Fruit fly (Drosophila melanogaster) Kc167 (cell line): ENCODE measurements around the gene Obp19a.
"Not testable (repeated sequence)": the region's sequence is repeated elsewhere in the genome, so short reads cannot be mapped to it uniquely, and the experiment has no call there.

Experiments
- Myc ChIP-seq: fragments of >200 bp; optimal IDR thresholded peaks from 2 replicates; lab custom pipeline; 2017; ENCODE audit warnings: missing external identifiers
- Sin3A ChIP-seq: fragments of >200 bp; optimal IDR thresholded peaks from 2 replicates; lab custom pipeline; 2018; ENCODE audit warnings: missing external identifiers
- h ChIP-seq: fragments of >200 bp; optimal IDR thresholded peaks from 3 replicates; lab custom pipeline; 2018; ENCODE audit warnings: missing external identifiers
- insv ChIP-seq: fragments of >200 bp; optimal IDR thresholded peaks from 3 replicates; lab custom pipeline; 2018; ENCODE audit warnings: missing external identifiers
- psq ChIP-seq: fragments of >200 bp; optimal IDR thresholded peaks from 2 replicates; lab custom pipeline; 2017; ENCODE audit warnings: missing external identifiers
- ttk ChIP-seq: sonication (Bioruptor generic); optimal IDR thresholded peaks from 2 replicates; lab custom pipeline; 2017; ENCODE audit warnings: missing external identifiers

The Obp19a gene

dm6 chrX:20418864-20419263 is 3.3 kb downstream of the Obp19a start, which contains the start of gene Obp19c:
TSS of gene Obp19c (minus strand) at chrX:20418964.
- no peak for TF ChIP-seq h (lab: Kevin White, UChicago)
- TF ChIP-seq ttk, result no peak
- no peak for TF ChIP-seq psq (lab: Kevin White, UChicago)
- TF ChIP-seq Sin3A (lab: Kevin White, UChicago), result no peak
- TF ChIP-seq insv (lab: Kevin White, UChicago), result no peak
- no peak for TF ChIP-seq Myc (lab: Kevin White, UChicago)

dm6 chrX:20419313-20419712 is 3.8 kb downstream of the Obp19a start, which contains the start of gene Obp19d:
TSS of gene Obp19d (plus strand) at chrX:20419613.
- no peak for TF ChIP-seq ttk
- no peak for TF ChIP-seq h (lab: Kevin White, UChicago)
- no peak for TF ChIP-seq insv (lab: Kevin White, UChicago)
- no peak for TF ChIP-seq psq (lab: Kevin White, UChicago)
- no peak for TF ChIP-seq Sin3A (lab: Kevin White, UChicago)
- no peak for TF ChIP-seq Myc (lab: Kevin White, UChicago)

- TF ChIP-seq h (lab: Kevin White, UChicago), result no peak
- TF ChIP-seq insv (lab: Kevin White, UChicago), result no peak
- no peak for TF ChIP-seq Myc (lab: Kevin White, UChicago)
- TF ChIP-seq ttk, result no peak
- no peak for TF ChIP-seq Sin3A (lab: Kevin White, UChicago)
- TF ChIP-seq psq (lab: Kevin White, UChicago), result no peak
Measured at dm6 chrX:20423158-20423557, 7.6 kb downstream of the Obp19a start.

- TF ChIP-seq h (lab: Kevin White, UChicago), result no peak
- no peak for TF ChIP-seq psq (lab: Kevin White, UChicago)
- no peak for TF ChIP-seq ttk
- TF ChIP-seq insv (lab: Kevin White, UChicago), result no peak
- no peak for TF ChIP-seq Sin3A (lab: Kevin White, UChicago)
Measured at dm6 chrX:20423747-20424165, 8.2 kb downstream of the Obp19a start, which contains the start of the genes Pp4-19C and cactin. TSS of gene Pp4-19C (minus strand) at chrX:20424002. TSS of gene cactin (plus strand) at chrX:20424069.

dm6 chrX:20426818-20427217 is 11.3 kb downstream of the Obp19a start, which contains the start of gene CG15456:
TSS of gene CG15456 (minus strand) at chrX:20427042.
- TF ChIP-seq Sin3A (lab: Kevin White, UChicago) (no peak), insv (lab: Kevin White, UChicago) (no peak), Myc (lab: Kevin White, UChicago) (no peak), h (lab: Kevin White, UChicago) (no peak), psq (lab: Kevin White, UChicago) (no peak), ttk (no peak)

- TF ChIP-seq ttk, result no peak
- no peak for TF ChIP-seq h (lab: Kevin White, UChicago)
- no peak for TF ChIP-seq Sin3A (lab: Kevin White, UChicago)
- no peak for TF ChIP-seq Myc (lab: Kevin White, UChicago)
- TF ChIP-seq insv (lab: Kevin White, UChicago), result no peak
- no peak for TF ChIP-seq psq (lab: Kevin White, UChicago)
Measured at dm6 chrX:20429482-20430204, 14.1 kb downstream of the Obp19a start, which contains the start of the genes CG11710 and mal. TSS of gene CG11710 (minus strand) at chrX:20429673. TSS of gene mal (plus strand) at chrX:20429675.

- TF ChIP-seq psq (lab: Kevin White, UChicago), result no peak
Measured at dm6 chrX:20433345-20434332, 18.1 kb downstream of the Obp19a start, which contains the start of gene CG1695. TSS of gene CG1695 (plus strand) at chrX:20433950.

dm6 chrX:20434534-20434933 is 19.0 kb downstream of the Obp19a start:
- no peak for TF ChIP-seq ttk
- TF ChIP-seq psq (lab: Kevin White, UChicago), result no peak
- TF ChIP-seq Myc (lab: Kevin White, UChicago), result no peak
- TF ChIP-seq h (lab: Kevin White, UChicago), result no peak

- TF ChIP-seq h (lab: Kevin White, UChicago), result no peak
Measured at dm6 chrX:20436866-20437265, 21.3 kb downstream of the Obp19a start.

dm6 chrX:20446071-20446470 is 30.5 kb downstream of the Obp19a start, which contains the start of gene CG42578:
TSS of gene CG42578 (plus strand) at chrX:20446371.
- not testable (repeated sequence) for TF ChIP-seq ttk; Sin3A (lab: Kevin White, UChicago); h (lab: Kevin White, UChicago)

- TF ChIP-seq ttk, result no peak
- no peak for TF ChIP-seq Sin3A (lab: Kevin White, UChicago)
- no peak for TF ChIP-seq Myc (lab: Kevin White, UChicago)
- no peak for TF ChIP-seq h (lab: Kevin White, UChicago)
- TF ChIP-seq psq (lab: Kevin White, UChicago), result no peak
- no peak for TF ChIP-seq insv (lab: Kevin White, UChicago)
Measured at dm6 chrX:20447865-20448584, 32.5 kb downstream of the Obp19a start.
